Fruit fly (Drosophila melanogaster) S2 (cell line): Measurements from ENCODE around the gene CG17321.

ENCODE experiments used
- CG8478 ChIP-seq: fragments of >200 bp; optimal IDR thresholded peaks from 2 replicates; lab custom pipeline; 2018
- CTCF ChIP-seq, 2 experiments: fragments of >200 bp; optimal IDR thresholded peaks; 2 replicates each; lab custom pipeline; 2018

- TF ChIP-seq CTCF (optimal IDR thresholded peaks at IDR 0.05; lab: Kevin White, UChicago), result peak; percentile 58 to 80
- TF ChIP-seq CG8478 (lab: Kevin White, UChicago), result no peak
These were observed 13.9 kb downstream of the CG17321 start, which contains the start of the genes CG10602 and mRpL13 for dm6 chr2L:18858661-18859532.
